Fruit fly (Drosophila melanogaster): ENCODE data around the gene CG1840.

The CG1840 gene

dm6 chrX:11888142-11888541 is at the start of gene CG1840:
CG1840 (plus strand) TSS chrX:11888352.
- TF ChIP-seq usp (GFP tag; optimal IDR thresholded peaks at IDR 0.05): no peak
- TF ChIP-seq Myc (optimal IDR thresholded peaks at IDR 0.05): no peak
- no peak for TF ChIP-seq Abd-B (GFP tag; optimal IDR thresholded peaks at IDR 0.05)
- no peak for TF ChIP-seq OdsH (GFP tag; optimal IDR thresholded peaks at IDR 0.05)
- TF ChIP-seq lola (GFP tag; optimal IDR thresholded peaks at IDR 0.05): no peak
- TF ChIP-seq sv (GFP tag; optimal IDR thresholded peaks at IDR 0.05): no peak
- no peak for TF ChIP-seq Dif (GFP tag; optimal IDR thresholded peaks at IDR 0.05; ENCODE audit: partially characterized antibody)
- no peak for TF ChIP-seq dmrt93B (GFP tag; optimal IDR thresholded peaks at IDR 0.05)
- no peak for TF ChIP-seq brk (GFP tag; optimal IDR thresholded peaks at IDR 0.05)
- TF ChIP-seq dsf (GFP tag; optimal IDR thresholded peaks at IDR 0.05; ENCODE audit: borderline replicate concordance): no peak
- no peak for TF ChIP-seq fru (GFP tag; optimal IDR thresholded peaks at IDR 0.05)
- TF ChIP-seq tai (GFP tag; optimal IDR thresholded peaks at IDR 0.05): no peak
- no peak for TF ChIP-seq CrebA (GFP tag; optimal IDR thresholded peaks at IDR 0.05; ENCODE audit: borderline replicate concordance)
- peak; percentile 62 for TF ChIP-seq woc (GFP tag; optimal IDR thresholded peaks at IDR 0.05)
- TF ChIP-seq HLH106 (tag; optimal IDR thresholded peaks at IDR 0.05): no peak
- no peak for TF ChIP-seq Vsx2 (GFP tag; optimal IDR thresholded peaks at IDR 0.05; ENCODE audit: partially characterized antibody)
- no peak for TF ChIP-seq CG32264 (GFP tag; optimal IDR thresholded peaks at IDR 0.05)
- TF ChIP-seq Dfd (GFP tag; optimal IDR thresholded peaks at IDR 0.05): no peak
- TF ChIP-seq foxo (GFP tag; optimal IDR thresholded peaks at IDR 0.05): no peak
- TF ChIP-seq h (GFP tag; optimal IDR thresholded peaks at IDR 0.05): peak; percentile 26
- TF ChIP-seq Mio (GFP tag; optimal IDR thresholded peaks at IDR 0.05): no peak
- no peak for TF ChIP-seq Hnf4 (GFP tag; optimal IDR thresholded peaks at IDR 0.05)
- no peak for TF ChIP-seq sage (GFP tag; optimal IDR thresholded peaks at IDR 0.05)
- TF ChIP-seq rgr (GFP tag; optimal IDR thresholded peaks at IDR 0.05): peak; percentile 24
- TF ChIP-seq GATAd (GFP tag; optimal IDR thresholded peaks at IDR 0.05): no peak
- no peak for TF ChIP-seq ey (GFP tag; optimal IDR thresholded peaks at IDR 0.05)
- no peak for TF ChIP-seq Hr78 (GFP tag; optimal IDR thresholded peaks at IDR 0.05)
- no peak for TF ChIP-seq dl (GFP tag; optimal IDR thresholded peaks at IDR 0.05; ENCODE audit: insufficient read depth in 1 of 2, partially characterized antibody in 2 of 2)
- TF ChIP-seq N (GFP tag; optimal IDR thresholded peaks at IDR 0.05): no peak
- TF ChIP-seq Hr83 (GFP tag; optimal IDR thresholded peaks at IDR 0.05; ENCODE audit: poor library complexity, severe bottlenecking): peak; percentile 10
- no peak for TF ChIP-seq pan (optimal IDR thresholded peaks at IDR 0.05)
- no peak for TF ChIP-seq psq (GFP tag; optimal IDR thresholded peaks at IDR 0.05)
- TF ChIP-seq br (GFP tag; optimal IDR thresholded peaks at IDR 0.05): no peak
- TF ChIP-seq CG9705 (GFP tag; optimal IDR thresholded peaks at IDR 0.05): no peak
- TF ChIP-seq jim (GFP tag; optimal IDR thresholded peaks at IDR 0.05): no peak

- TF ChIP-seq pan (optimal IDR thresholded peaks at IDR 0.05): no peak
- no peak for TF ChIP-seq Vsx2 (GFP tag; optimal IDR thresholded peaks at IDR 0.05; ENCODE audit: partially characterized antibody)
- TF ChIP-seq sv (GFP tag; optimal IDR thresholded peaks at IDR 0.05): no peak
- no peak for TF ChIP-seq Hr78 (GFP tag; optimal IDR thresholded peaks at IDR 0.05)
- TF ChIP-seq br (GFP tag; optimal IDR thresholded peaks at IDR 0.05): no peak
- no peak for TF ChIP-seq dmrt93B (GFP tag; optimal IDR thresholded peaks at IDR 0.05)
- no peak for TF ChIP-seq OdsH (GFP tag; optimal IDR thresholded peaks at IDR 0.05)
- TF ChIP-seq lola (GFP tag; optimal IDR thresholded peaks at IDR 0.05): no peak
- no peak for TF ChIP-seq woc (GFP tag; optimal IDR thresholded peaks at IDR 0.05)
- TF ChIP-seq HLH106 (tag; optimal IDR thresholded peaks at IDR 0.05): no peak
- TF ChIP-seq CrebA (GFP tag; optimal IDR thresholded peaks at IDR 0.05; ENCODE audit: borderline replicate concordance): no peak
- no peak for TF ChIP-seq rgr (GFP tag; optimal IDR thresholded peaks at IDR 0.05)
- TF ChIP-seq Myc (optimal IDR thresholded peaks at IDR 0.05): no peak
- no peak for TF ChIP-seq ey (GFP tag; optimal IDR thresholded peaks at IDR 0.05)
- TF ChIP-seq h (GFP tag; optimal IDR thresholded peaks at IDR 0.05): no peak
- TF ChIP-seq Hnf4 (GFP tag; optimal IDR thresholded peaks at IDR 0.05): no peak
- TF ChIP-seq Dfd (GFP tag; optimal IDR thresholded peaks at IDR 0.05): no peak
Observed at dm6 chrX:11839308-11839707, 48.8 kb upstream of the CG1840 start, which contains the start of gene Cyp28c1. Cyp28c1 (plus strand) TSS chrX:11839608.

dm6 chrX:11841702-11842378 is 46.3 kb upstream of the CG1840 start:
- no peak for TF ChIP-seq Dfd (GFP tag; optimal IDR thresholded peaks at IDR 0.05)
- no peak for TF ChIP-seq Vsx2 (GFP tag; optimal IDR thresholded peaks at IDR 0.05; ENCODE audit: partially characterized antibody)
- TF ChIP-seq Myc (optimal IDR thresholded peaks at IDR 0.05): no peak
- TF ChIP-seq brk (GFP tag; optimal IDR thresholded peaks at IDR 0.05): no peak
- no peak for TF ChIP-seq Hr83 (GFP tag; optimal IDR thresholded peaks at IDR 0.05; ENCODE audit: poor library complexity, severe bottlenecking)
- TF ChIP-seq dsf (GFP tag; optimal IDR thresholded peaks at IDR 0.05; ENCODE audit: borderline replicate concordance): no peak
- no peak for TF ChIP-seq CG32264 (GFP tag; optimal IDR thresholded peaks at IDR 0.05)
- no peak for TF ChIP-seq woc (GFP tag; optimal IDR thresholded peaks at IDR 0.05)
- TF ChIP-seq psq (GFP tag; optimal IDR thresholded peaks at IDR 0.05): no peak
- TF ChIP-seq Abd-B (GFP tag; optimal IDR thresholded peaks at IDR 0.05): no peak
- no peak for TF ChIP-seq sv (GFP tag; optimal IDR thresholded peaks at IDR 0.05)
- TF ChIP-seq h (GFP tag; optimal IDR thresholded peaks at IDR 0.05): no peak
- no peak for TF ChIP-seq rgr (GFP tag; optimal IDR thresholded peaks at IDR 0.05)
- TF ChIP-seq foxo (GFP tag; optimal IDR thresholded peaks at IDR 0.05): no peak
- TF ChIP-seq usp (GFP tag; optimal IDR thresholded peaks at IDR 0.05): no peak
- TF ChIP-seq br (GFP tag; optimal IDR thresholded peaks at IDR 0.05): no peak
- no peak for TF ChIP-seq tai (GFP tag; optimal IDR thresholded peaks at IDR 0.05)
- no peak for TF ChIP-seq sage (GFP tag; optimal IDR thresholded peaks at IDR 0.05)
- no peak for TF ChIP-seq ey (GFP tag; optimal IDR thresholded peaks at IDR 0.05)
- no peak for TF ChIP-seq OdsH (GFP tag; optimal IDR thresholded peaks at IDR 0.05)
